Fruit fly (Drosophila melanogaster) whole organism, prepupa: ENCODE results near the gene CG14543.

Experiments
- CG10631 ChIP-seq: fragments of 200-800 bp; sonication (Bioruptor generic); optimal IDR thresholded peaks from 2 replicates; lab custom pipeline; 2016; ENCODE audit warnings: missing biosample characterization, missing genetic modification characterization
- CG11294 ChIP-seq: fragments of 200-800 bp; sonication (Bioruptor generic); IDR thresholded peaks from 2 replicates; pipeline ENCODE4 v1.3.6; 2022; ENCODE audit warnings: missing biosample characterization, missing genetic modification characterization
- CG11762 ChIP-seq: fragments of 200-800 bp; sonication (Bioruptor generic); optimal IDR thresholded peaks from 3 replicates; lab custom pipeline; 2016; ENCODE audit warnings: missing biosample characterization, missing genetic modification characterization; ENCODE audit not compliant: insufficient read depth
- CG11902 ChIP-seq: fragments of 200-800 bp; sonication (Bioruptor generic); optimal IDR thresholded peaks from 3 replicates; lab custom pipeline; 2016; ENCODE audit warnings: missing biosample characterization, missing genetic modification characterization
- CG1621 ChIP-seq: fragments of 200-800 bp; sonication (Bioruptor generic); optimal IDR thresholded peaks from 3 replicates; lab custom pipeline; 2018; ENCODE audit warnings: missing biosample characterization, mild to moderate bottlenecking, missing genetic modification characterization
- CG3032 ChIP-seq: fragments of 200-800 bp; optimal IDR thresholded peaks from 2 replicates; lab custom pipeline; 2019; ENCODE audit warnings: missing biosample characterization, mild to moderate bottlenecking, missing genetic modification characterization, moderate library complexity
- CG31627 ChIP-seq: fragments of 200-800 bp; sonication (Bioruptor generic); optimal IDR thresholded peaks from 3 replicates; lab custom pipeline; 2016; ENCODE audit warnings: missing biosample characterization, missing genetic modification characterization
- CG32006 ChIP-seq: fragments of 200-800 bp; sonication (Bioruptor generic); optimal IDR thresholded peaks from 3 replicates; lab custom pipeline; 2017; ENCODE audit warnings: missing biosample characterization, mild to moderate bottlenecking, missing genetic modification characterization
- CG34406 ChIP-seq: fragments of 200-800 bp; sonication (Bioruptor generic); optimal IDR thresholded peaks from 3 replicates; lab custom pipeline; 2016; ENCODE audit warnings: missing biosample characterization, missing genetic modification characterization
- CG3919 ChIP-seq: fragments of 200-800 bp; sonication (Bioruptor generic); optimal IDR thresholded peaks from 3 replicates; lab custom pipeline; 2016; ENCODE audit warnings: missing biosample characterization, missing genetic modification characterization
- CG6163 ChIP-seq: fragments of 200-800 bp; sonication (Bioruptor generic); IDR thresholded peaks from 3 replicates; pipeline ENCODE4 v1.3.6; 2022; ENCODE audit warnings: missing biosample characterization, missing genetic modification characterization
- CG6276 ChIP-seq: fragments of 200-800 bp; sonication (Bioruptor generic); optimal IDR thresholded peaks from 2 replicates; lab custom pipeline; 2017; ENCODE audit warnings: missing biosample characterization, mild to moderate bottlenecking, missing genetic modification characterization
- CG6792 ChIP-seq: fragments of 200-800 bp; sonication (Bioruptor generic); optimal IDR thresholded peaks from 3 replicates; lab custom pipeline; 2016; ENCODE audit warnings: missing biosample characterization, missing genetic modification characterization
- CG6854 ChIP-seq: fragments of 200-800 bp; sonication (Bioruptor generic); optimal IDR thresholded peaks from 2 replicates; lab custom pipeline; 2017; ENCODE audit warnings: missing biosample characterization, mild to moderate bottlenecking, missing genetic modification characterization
- CG7368 ChIP-seq: fragments of 200-800 bp; sonication (Bioruptor generic); optimal IDR thresholded peaks from 3 replicates; lab custom pipeline; 2016; ENCODE audit warnings: missing biosample characterization, missing genetic modification characterization
- CG8119 ChIP-seq: fragments of 200-800 bp; sonication (Bioruptor generic); IDR thresholded peaks from 3 replicates; pipeline ENCODE4 v1.3.6; 2022; ENCODE audit warnings: missing biosample characterization, missing genetic modification characterization
- CG8319 ChIP-seq: fragments of 200-800 bp; sonication (Bioruptor generic); optimal IDR thresholded peaks from 3 replicates; lab custom pipeline; 2016; ENCODE audit warnings: missing biosample characterization, missing genetic modification characterization
- CG8632 ChIP-seq: fragments of 200-800 bp; sonication (Bioruptor generic); optimal IDR thresholded peaks from 3 replicates; lab custom pipeline; 2016; ENCODE audit warnings: missing biosample characterization, missing genetic modification characterization
- CG9139 ChIP-seq: fragments of 200-800 bp; sonication (Bioruptor generic); optimal IDR thresholded peaks from 3 replicates; lab custom pipeline; 2017; ENCODE audit warnings: missing biosample characterization, mild to moderate bottlenecking, missing genetic modification characterization
- Eip75B ChIP-seq: fragments of 200-800 bp; sonication (Bioruptor generic); optimal IDR thresholded peaks from 3 replicates; lab custom pipeline; 2016; ENCODE audit warnings: missing biosample characterization, missing genetic modification characterization
- Eip78C ChIP-seq: fragments of 200-800 bp; sonication (Bioruptor generic); peaks from one replicate; lab custom pipeline; 2016; ENCODE audit warnings: missing biosample characterization, missing genetic modification characterization
- Eip93F ChIP-seq: fragments of 200-800 bp; sonication (Bioruptor generic); optimal IDR thresholded peaks from 2 replicates; lab custom pipeline; 2016; ENCODE audit warnings: missing biosample characterization, mild to moderate bottlenecking, missing genetic modification characterization
- Ets21C ChIP-seq: fragments of 200-800 bp; sonication (Bioruptor generic); optimal IDR thresholded peaks from 3 replicates; lab custom pipeline; 2016; ENCODE audit warnings: missing biosample characterization, missing genetic modification characterization
- Ets96B ChIP-seq: fragments of 200-800 bp; optimal IDR thresholded peaks from 2 replicates; lab custom pipeline; 2019; ENCODE audit warnings: missing biosample characterization, mild to moderate bottlenecking, missing genetic modification characterization, moderate library complexity
- Gug ChIP-seq: fragments of 200-800 bp; sonication (Bioruptor generic); IDR thresholded peaks from 2 replicates; pipeline ENCODE4 v1.3.6; 2022; ENCODE audit warnings: missing biosample characterization, missing genetic modification characterization
- Hr39 ChIP-seq: fragments of 200-800 bp; sonication (Bioruptor generic); optimal IDR thresholded peaks from 2 replicates; lab custom pipeline; 2016; ENCODE audit warnings: missing biosample characterization, missing genetic modification characterization
- Hr4 ChIP-seq: fragments of 200-800 bp; sonication (Bioruptor generic); optimal IDR thresholded peaks from 3 replicates; lab custom pipeline; 2016; ENCODE audit warnings: missing biosample characterization, missing genetic modification characterization
- Lpt ChIP-seq: fragments of 200-800 bp; sonication (Bioruptor generic); optimal IDR thresholded peaks from 3 replicates; lab custom pipeline; 2016; ENCODE audit warnings: missing biosample characterization, missing genetic modification characterization
- Met ChIP-seq: fragments of 200-800 bp; sonication (Bioruptor generic); optimal IDR thresholded peaks from 3 replicates; lab custom pipeline; 2016; ENCODE audit warnings: missing biosample characterization, missing genetic modification characterization
- OdsH ChIP-seq: fragments of 200-800 bp; sonication (Bioruptor generic); optimal IDR thresholded peaks from 3 replicates; lab custom pipeline; 2016; ENCODE audit warnings: missing biosample characterization, missing genetic modification characterization
- Smox ChIP-seq: fragments of 200-800 bp; sonication (Bioruptor generic); optimal IDR thresholded peaks from 3 replicates; lab custom pipeline; 2016; ENCODE audit warnings: missing biosample characterization, missing genetic modification characterization
- Sox102F ChIP-seq: fragments of 200-800 bp; sonication (Bioruptor generic); optimal IDR thresholded peaks from 2 replicates; lab custom pipeline; 2016; ENCODE audit warnings: missing biosample characterization, mild to moderate bottlenecking, missing genetic modification characterization
- Sox14 ChIP-seq: fragments of 200-800 bp; sonication (Bioruptor generic); optimal IDR thresholded peaks from 3 replicates; lab custom pipeline; 2016; ENCODE audit warnings: missing biosample characterization, missing genetic modification characterization
- Sox15 ChIP-seq: fragments of 200-800 bp; sonication (Bioruptor generic); optimal IDR thresholded peaks from 3 replicates; lab custom pipeline; 2016; ENCODE audit warnings: missing biosample characterization, missing genetic modification characterization
- achi ChIP-seq: fragments of 200-800 bp; sonication (Bioruptor generic); optimal IDR thresholded peaks from 3 replicates; lab custom pipeline; 2016; ENCODE audit warnings: missing biosample characterization, missing genetic modification characterization
- acj6 ChIP-seq: fragments of 200-800 bp; sonication (Bioruptor generic); optimal IDR thresholded peaks from 3 replicates; lab custom pipeline; 2016; ENCODE audit warnings: missing biosample characterization, missing genetic modification characterization
- cyc ChIP-seq: fragments of 200-800 bp; sonication (Bioruptor generic); optimal IDR thresholded peaks from 3 replicates; lab custom pipeline; 2016; ENCODE audit warnings: missing biosample characterization, missing genetic modification characterization
- dac ChIP-seq: fragments of 200-800 bp; sonication (Bioruptor generic); optimal IDR thresholded peaks from 2 replicates; lab custom pipeline; 2017; ENCODE audit warnings: missing biosample characterization, mild to moderate bottlenecking, missing genetic modification characterization
- eg ChIP-seq: fragments of 200-800 bp; sonication (Bioruptor generic); IDR thresholded peaks from 3 replicates; pipeline ENCODE4 v1.3.6; 2022; ENCODE audit warnings: missing biosample characterization, missing genetic modification characterization
- fd59A ChIP-seq: fragments of 200-800 bp; sonication (Bioruptor generic); optimal IDR thresholded peaks from 2 replicates; lab custom pipeline; 2017; ENCODE audit warnings: missing biosample characterization, mild to moderate bottlenecking, missing genetic modification characterization, missing genetic modification reagents
- fd85E ChIP-seq: fragments of 200-800 bp; sonication (Bioruptor generic); optimal IDR thresholded peaks from 3 replicates; lab custom pipeline; 2016; ENCODE audit warnings: missing biosample characterization, missing genetic modification characterization
- fkh ChIP-seq: fragments of 200-800 bp; sonication (Bioruptor generic); optimal IDR thresholded peaks from 3 replicates; lab custom pipeline; 2017; ENCODE audit warnings: missing biosample characterization, mild to moderate bottlenecking, missing genetic modification characterization, moderate library complexity
- lz ChIP-seq: fragments of 200-800 bp; sonication (Bioruptor generic); optimal IDR thresholded peaks from 3 replicates; lab custom pipeline; 2016; ENCODE audit warnings: missing biosample characterization, missing genetic modification characterization
- net ChIP-seq: fragments of 200-800 bp; sonication (Bioruptor generic); optimal IDR thresholded peaks from 3 replicates; lab custom pipeline; 2016; ENCODE audit warnings: missing biosample characterization, missing genetic modification characterization
- salr ChIP-seq, 2 experiments: fragments of 200-800 bp; sonication (Bioruptor generic); optimal IDR thresholded peaks; 3 replicates each; lab custom pipeline; 2016 to 2018; ENCODE audit warnings: missing biosample characterization in 2 of 2, missing genetic modification characterization in 2 of 2, mild to moderate bottlenecking in 1 of 2
- spab ChIP-seq: fragments of 200-800 bp; sonication (Bioruptor generic); optimal IDR thresholded peaks from 2 replicates; lab custom pipeline; 2017; ENCODE audit warnings: missing biosample characterization, mild to moderate bottlenecking, missing genetic modification characterization, missing genetic modification reagents
- ss ChIP-seq, 2 experiments: fragments of 200-800 bp; sonication (Bioruptor generic); optimal IDR thresholded peaks; 2 replicates in 1 of 2; 3 replicates in 1 of 2; lab custom pipeline; 2017 to 2018; ENCODE audit warnings: mild to moderate bottlenecking in 2 of 2, missing biosample characterization in 2 of 2, missing genetic modification characterization in 2 of 2, moderate library complexity in 1 of 2
- svp ChIP-seq: fragments of 200-800 bp; sonication (Bioruptor generic); peaks from one replicate; lab custom pipeline; 2016; ENCODE audit warnings: missing biosample characterization, missing genetic modification characterization
- topi ChIP-seq: fragments of 200-800 bp; sonication (Bioruptor generic); optimal IDR thresholded peaks from 3 replicates; lab custom pipeline; 2016; ENCODE audit warnings: missing biosample characterization, missing genetic modification characterization
- vri ChIP-seq: fragments of 200-800 bp; sonication (Bioruptor generic); optimal IDR thresholded peaks from 3 replicates; lab custom pipeline; 2016; ENCODE audit warnings: missing biosample characterization, mild to moderate bottlenecking, missing genetic modification characterization

CG14543 gene

DNA sequence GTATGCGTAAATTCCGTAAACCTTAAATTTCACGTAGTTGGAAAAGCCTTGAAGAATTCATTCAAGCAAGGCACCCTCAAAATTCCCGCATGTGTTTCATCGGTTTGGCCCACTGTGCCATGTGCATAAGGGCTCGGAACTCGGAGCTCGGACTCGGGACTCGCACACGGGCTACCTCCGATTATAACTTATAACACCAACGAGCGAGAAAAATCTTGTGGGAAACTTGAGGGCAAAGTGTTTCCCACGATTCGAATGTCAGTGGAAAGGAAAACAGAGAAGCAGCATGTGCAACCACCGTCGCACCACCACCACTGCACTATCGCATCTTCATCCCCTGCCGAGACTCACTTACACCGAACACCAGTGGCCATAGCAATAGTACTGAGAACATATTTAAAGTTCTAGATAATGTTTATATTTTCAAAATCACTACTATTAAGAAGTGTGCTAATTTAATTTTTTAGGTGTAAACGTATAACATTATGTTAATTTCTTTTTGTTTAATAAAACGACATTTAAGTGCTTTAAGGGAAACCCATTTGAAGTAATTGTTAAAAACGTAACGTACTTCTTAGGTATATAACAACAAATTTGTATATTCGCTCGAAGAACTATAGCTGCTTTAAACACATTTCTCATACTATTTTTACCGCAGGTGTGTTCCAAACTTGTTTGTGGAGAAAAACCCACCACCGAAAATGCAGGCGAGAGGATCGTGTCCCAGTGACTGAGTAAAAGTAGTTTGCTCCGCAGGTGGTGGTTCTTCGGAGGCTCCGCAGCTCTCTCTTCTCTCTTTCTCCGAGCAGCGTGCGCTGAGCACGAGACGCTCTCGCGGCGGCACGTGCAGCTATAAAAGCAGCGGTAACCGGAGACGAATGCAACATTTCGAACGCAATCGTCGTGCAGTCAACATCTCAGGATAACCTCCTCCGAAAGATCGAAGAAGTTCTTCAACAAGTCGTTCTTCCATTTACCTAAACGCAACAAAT, 20.0 kb upstream of the CG14543 start:
- TF ChIP-seq CG11294 (GFP tag; lab: Robert Waterston, UW) (no peak), CG9139 (GFP tag; lab: Kevin White, UChicago) (peak; percentile 86), achi (peak; percentile 91), ss (GFP tag; optimal IDR thresholded peaks at IDR 0.05; lab: Kevin White, UChicago) (peak; percentile 95 to 96), Eip78C (GFP tag; lab: Kevin White, UChicago) (peak; percentile 97), CG11762 (GFP tag; lab: Kevin White, UChicago) (peak; percentile 75), Hr4 (peak; percentile 83), acj6 (GFP tag; lab: Kevin White, UChicago) (peak; percentile 84), Eip93F (GFP tag; lab: Kevin White, UChicago) (peak; percentile 53), CG7368 (GFP tag; lab: Kevin White, UChicago) (peak; percentile 76), Eip75B (GFP tag; lab: Kevin White, UChicago) (peak; percentile 92), svp (GFP tag; lab: Kevin White, UChicago) (peak; percentile 96), cyc (peak; percentile 82), spab (peak; percentile 93), vri (GFP tag; lab: Kevin White, UChicago) (peak; percentile 84), CG6163 (GFP tag; lab: Robert Waterston, UW) (peak; percentile 73), CG31627 (GFP tag; lab: Kevin White, UChicago) (peak; percentile 80), Sox15 (GFP tag; lab: Kevin White, UChicago) (peak; percentile 74), net (GFP tag; lab: Kevin White, UChicago) (peak; percentile 86), Sox102F (GFP tag; lab: Kevin White, UChicago) (peak; percentile 90), CG6276 (peak; percentile 87), salr (GFP tag; optimal IDR thresholded peaks at IDR 0.05; lab: Kevin White, UChicago) (peak; percentile 60 to 85), CG6792 (GFP tag; lab: Kevin White, UChicago) (peak; percentile 90), CG10631 (GFP tag; lab: Kevin White, UChicago) (peak; percentile 86), CG34406 (GFP tag; lab: Kevin White, UChicago) (peak; percentile 89), OdsH (peak; percentile 87), fd59A (peak; percentile 91), Ets96B (tag; lab: Kevin White, UChicago) (peak; percentile 93), eg (GFP tag; lab: Robert Waterston, UW) (peak; percentile 57), CG6854 (peak; percentile 90), CG3919 (GFP tag; lab: Kevin White, UChicago) (peak; percentile 83), Ets21C (GFP tag; lab: Kevin White, UChicago) (peak; percentile 76), Smox (GFP tag; lab: Kevin White, UChicago) (peak; percentile 89), topi (peak; percentile 93), lz (GFP tag; lab: Kevin White, UChicago) (peak; percentile 91), fkh (peak; percentile 59), CG32006 (GFP tag; lab: Kevin White, UChicago) (peak; percentile 91), CG8119 (GFP tag; lab: Robert Waterston, UW) (peak; percentile 90), fd85E (GFP tag; lab: Kevin White, UChicago) (peak; percentile 55), CG1621 (peak; percentile 76), Lpt (GFP tag; lab: Kevin White, UChicago) (peak; percentile 68), Met (peak; percentile 95), Sox14 (GFP tag; lab: Kevin White, UChicago) (peak; percentile 90), CG11902 (GFP tag; lab: Kevin White, UChicago) (peak; percentile 72), Hr39 (GFP tag; lab: Kevin White, UChicago) (peak; percentile 85), CG3032 (tag; lab: Kevin White, UChicago) (peak; percentile 94), CG8319 (GFP tag; lab: Kevin White, UChicago) (peak; percentile 65), dac (GFP tag; lab: Kevin White, UChicago) (peak; percentile 61), Gug (GFP tag; lab: Robert Waterston, UW) (peak; percentile 49), CG8632 (GFP tag; lab: Kevin White, UChicago) (peak; percentile 87)
